Worm (Caenorhabditis elegans) whole organism, L3 larva: ENCODE results near the gene srh-264.

Experiments used
- ZK546.5 ChIP-seq: sonication (generic microtip); optimal IDR thresholded peaks from 2 replicates; lab custom pipeline; 2017; ENCODE audit warnings: missing biosample characterization, missing genetic modification characterization
- elt-2 ChIP-seq: sonication (generic microtip); optimal IDR thresholded peaks from 2 replicates; lab custom pipeline; 2016; ENCODE audit warnings: missing genetic modification reagents, mild to moderate bottlenecking, missing genetic modification characterization, missing compliant biosample characterization
- fkh-10 ChIP-seq: sonication (generic microtip); optimal IDR thresholded peaks from 2 replicates; lab custom pipeline; 2017; ENCODE audit warnings: missing biosample characterization, missing genetic modification reagents, missing genetic modification characterization
- lin-15B ChIP-seq: fragments of 150-350 bp; optimal IDR thresholded peaks from 2 replicates; lab custom pipeline; 2014; ENCODE audit warnings: missing biosample characterization, missing genetic modification characterization
- nfya-1 ChIP-seq: sonication (generic microtip); optimal IDR thresholded peaks from 2 replicates; lab custom pipeline; 2017; ENCODE audit warnings: missing genetic modification characterization, mild to moderate bottlenecking, missing compliant biosample characterization, antibody characterized with exemption, moderate library complexity; ENCODE audit not compliant: insufficient read depth
- nhr-237 ChIP-seq: fragments of 150-350 bp; optimal IDR thresholded peaks from 2 replicates; lab custom pipeline; 2014; ENCODE audit warnings: missing biosample characterization, missing genetic modification characterization
- nhr-25 ChIP-seq: sonication (generic microtip); optimal IDR thresholded peaks from 2 replicates; lab custom pipeline; 2017; ENCODE audit warnings: missing biosample characterization, missing genetic modification characterization
- nhr-76 ChIP-seq: fragments of 150-350 bp; sonication (generic microtip); optimal IDR thresholded peaks from 5 replicates; lab custom pipeline; 2014; ENCODE audit warnings: missing biosample characterization, missing genetic modification characterization
- pha-4 ChIP-seq: fragments of 150-350 bp; optimal IDR thresholded peaks from 2 replicates; lab custom pipeline; 2014; ENCODE audit warnings: missing biosample characterization, missing genetic modification reagents, missing genetic modification characterization
- snpc-4 ChIP-seq: fragments of 150-350 bp; optimal IDR thresholded peaks from 2 replicates; lab custom pipeline; 2014; ENCODE audit warnings: missing biosample characterization, missing genetic modification characterization
- ztf-4 ChIP-seq: fragments of 150-350 bp; optimal IDR thresholded peaks from 2 replicates; lab custom pipeline; 2014; ENCODE audit warnings: missing biosample characterization, missing genetic modification characterization

DNA sequence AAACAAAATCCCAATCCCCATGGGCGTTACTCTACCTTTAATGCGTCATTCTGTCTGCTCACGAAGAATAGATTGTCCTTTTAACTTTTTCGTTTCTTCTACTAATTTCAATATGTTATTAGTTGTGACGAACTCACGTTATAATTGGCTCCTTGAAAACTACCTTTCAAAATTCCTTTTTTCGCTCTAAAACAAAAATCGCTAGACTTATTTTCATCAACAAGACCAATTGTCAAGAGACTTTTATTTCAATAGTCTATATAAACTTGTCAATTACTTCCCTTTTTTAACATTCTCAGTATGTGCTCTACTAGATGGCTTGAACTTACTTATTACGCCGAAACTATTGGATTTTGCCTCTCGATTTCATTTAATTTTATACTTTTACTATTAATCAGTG is 29.2 kb upstream of the srh-264 start, which contains the start of gene str-102:
- TF ChIP-seq lin-15B (no peak), fkh-10 (GFP tag; lab: Kevin White, UChicago) (no peak), elt-2 (tag; lab: Kevin White, UChicago) (no peak), nhr-76 (tag; lab: Kevin White, UChicago) (no peak), pha-4 (no peak), ZK546.5 (tag; lab: Kevin White, UChicago) (no peak), snpc-4 (tag; lab: Kevin White, UChicago) (no peak), nhr-25 (tag; lab: Kevin White, UChicago) (no peak), nfya-1 (tag; lab: Kevin White, UChicago) (no peak), ztf-4 (no peak), nhr-237 (no peak)
